Fruit fly (Drosophila melanogaster): ENCODE measurements around the gene CG8461.

CG8461 gene

dm6 chr3R:14511123-14511908 lies 2.1 kb downstream of the CG8461 start, which contains the start of the genes HtrA2 and mRpL11 (continued):
- TF ChIP-seq so (GFP tag; IDR thresholded peaks at IDR 0.05) (no peak), CG18619 (GFP tag; optimal IDR thresholded peaks at IDR 0.05) (peak; percentile 44), HLHmδ (GFP tag; optimal IDR thresholded peaks at IDR 0.05) (no peak), bigmax (GFP tag; optimal IDR thresholded peaks at IDR 0.05) (no peak), CG34224 (GFP tag; IDR thresholded peaks at IDR 0.05; ENCODE audit: partially characterized antibody) (no peak), B-H2 (GFP tag; optimal IDR thresholded peaks at IDR 0.05) (peak; percentile 71), phol (tag; optimal IDR thresholded peaks at IDR 0.05) (peak; percentile 68), ac (GFP tag; optimal IDR thresholded peaks at IDR 0.05) (no peak), E2f2 (GFP tag; IDR thresholded peaks at IDR 0.05) (peak; percentile 58), pros (GFP tag; optimal IDR thresholded peaks at IDR 0.05) (no peak), lilli (GFP tag; optimal IDR thresholded peaks at IDR 0.05) (peak; percentile 73), MBD-R2 (GFP tag; IDR thresholded peaks at IDR 0.05) (peak; percentile 99), maf-S (GFP tag; optimal IDR thresholded peaks at IDR 0.05) (peak; percentile 45), CG14050 (GFP tag; IDR thresholded peaks at IDR 0.05) (no peak), croc (GFP tag; conservative IDR thresholded peaks at IDR 0.05) (peak; percentile 45), sug (tag; optimal IDR thresholded peaks at IDR 0.05) (peak; percentile 79), pan (optimal IDR thresholded peaks at IDR 0.05) (no peak), pan (GFP tag; optimal IDR thresholded peaks at IDR 0.05 in 1 of 2, IDR thresholded peaks at IDR 0.05 in 1 of 2) (peak in 1 of 2 experiments; percentile 30), Vsx1 (GFP tag; optimal IDR thresholded peaks at IDR 0.05) (peak; percentile 34), CG18476 (GFP tag; optimal IDR thresholded peaks at IDR 0.05) (peak; percentile 19), CG17568 (GFP tag; optimal IDR thresholded peaks at IDR 0.05) (no peak), Six4 (GFP tag; optimal IDR thresholded peaks at IDR 0.05) (no peak), CG16863 (GFP tag; optimal IDR thresholded peaks at IDR 0.05) (peak; percentile 42), CG1832 (GFP tag; optimal IDR thresholded peaks at IDR 0.05) (no peak), CG3163 (GFP tag; optimal IDR thresholded peaks at IDR 0.05) (peak; percentile 52), CG15696 (tag; optimal IDR thresholded peaks at IDR 0.05) (peak; percentile 52), MESR4 (GFP tag; optimal IDR thresholded peaks at IDR 0.05) (peak; percentile 31), Dip3 (GFP tag; optimal IDR thresholded peaks at IDR 0.05) (peak; percentile 41), CG43689 (GFP tag; IDR thresholded peaks at IDR 0.05) (no peak), slp2 (GFP tag; optimal IDR thresholded peaks at IDR 0.05) (peak; percentile 62), CG2712 (tag; optimal IDR thresholded peaks at IDR 0.05) (no peak), Max (GFP tag; optimal IDR thresholded peaks at IDR 0.05) (peak; percentile 72), CG8359 (GFP tag; optimal IDR thresholded peaks at IDR 0.05; ENCODE audit: borderline replicate concordance) (no peak), CG9797 (GFP tag; optimal IDR thresholded peaks at IDR 0.05) (peak; percentile 31), Hmx (GFP tag; optimal IDR thresholded peaks at IDR 0.05) (no peak), mirr (GFP tag; optimal IDR thresholded peaks at IDR 0.05) (peak; percentile 28), sr (GFP tag; IDR thresholded peaks at IDR 0.05) (no peak), Atf6 (GFP tag; IDR thresholded peaks at IDR 0.05) (no peak), Nf-YC (tag; optimal IDR thresholded peaks at IDR 0.05) (no peak), CG6689 (GFP tag; IDR thresholded peaks at IDR 0.05) (no peak), ftz-f1 (GFP tag; optimal IDR thresholded peaks at IDR 0.05) (peak; percentile 67), CG12744 (GFP tag; optimal IDR thresholded peaks at IDR 0.05) (peak; percentile 55), CG10366 (GFP tag; IDR thresholded peaks at IDR 0.05) (peak; percentile 38; the same call in 1 of the 2 replicates), Dll (GFP tag; IDR thresholded peaks at IDR 0.05; ENCODE audit: partially characterized antibody) (peak; percentile 56; the same call in 2 of the 4 replicates), lov (optimal IDR thresholded peaks at IDR 0.05) (no peak), lov (GFP tag; IDR thresholded peaks at IDR 0.05) (no peak), Deaf1 (tag; optimal IDR thresholded peaks at IDR 0.05) (no peak), CG3065 (GFP tag; optimal IDR thresholded peaks at IDR 0.05) (peak; percentile 38), pita (GFP tag; optimal IDR thresholded peaks at IDR 0.05) (no peak), CG4707 (GFP tag; optimal IDR thresholded peaks at IDR 0.05) (peak; percentile 97)
